Fruit fly (Drosophila melanogaster): Measurements from ENCODE around the gene ft.

The ft gene

DNA sequence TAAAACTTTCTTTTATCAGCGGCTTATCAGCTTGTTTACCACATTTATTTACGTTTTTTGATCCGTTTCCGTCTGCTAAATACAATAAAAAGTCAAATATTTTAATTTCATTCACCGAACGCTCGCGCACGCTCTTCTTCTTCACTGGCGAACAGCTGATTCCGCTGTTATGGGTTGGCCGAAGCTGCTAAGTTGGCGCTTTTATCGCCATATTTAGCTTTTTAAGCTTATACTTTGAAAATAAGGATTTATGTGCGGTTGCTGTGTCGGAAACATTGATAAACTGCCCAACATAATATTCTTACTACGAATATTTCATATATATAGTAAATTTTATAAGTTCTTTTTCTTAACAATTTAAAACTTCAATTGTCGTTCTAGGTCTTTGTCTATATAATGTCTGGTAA, 23.7 kb downstream of the ft start, which contains the start of gene Naprt:
TSS of gene Naprt (minus strand) at position 159 of the 407 bp plus-strand sequence.
- TF ChIP-seq CG8478 (optimal IDR thresholded peaks at IDR 0.05) (no peak), CTCF (optimal IDR thresholded peaks at IDR 0.05) (no peak)

DNA sequence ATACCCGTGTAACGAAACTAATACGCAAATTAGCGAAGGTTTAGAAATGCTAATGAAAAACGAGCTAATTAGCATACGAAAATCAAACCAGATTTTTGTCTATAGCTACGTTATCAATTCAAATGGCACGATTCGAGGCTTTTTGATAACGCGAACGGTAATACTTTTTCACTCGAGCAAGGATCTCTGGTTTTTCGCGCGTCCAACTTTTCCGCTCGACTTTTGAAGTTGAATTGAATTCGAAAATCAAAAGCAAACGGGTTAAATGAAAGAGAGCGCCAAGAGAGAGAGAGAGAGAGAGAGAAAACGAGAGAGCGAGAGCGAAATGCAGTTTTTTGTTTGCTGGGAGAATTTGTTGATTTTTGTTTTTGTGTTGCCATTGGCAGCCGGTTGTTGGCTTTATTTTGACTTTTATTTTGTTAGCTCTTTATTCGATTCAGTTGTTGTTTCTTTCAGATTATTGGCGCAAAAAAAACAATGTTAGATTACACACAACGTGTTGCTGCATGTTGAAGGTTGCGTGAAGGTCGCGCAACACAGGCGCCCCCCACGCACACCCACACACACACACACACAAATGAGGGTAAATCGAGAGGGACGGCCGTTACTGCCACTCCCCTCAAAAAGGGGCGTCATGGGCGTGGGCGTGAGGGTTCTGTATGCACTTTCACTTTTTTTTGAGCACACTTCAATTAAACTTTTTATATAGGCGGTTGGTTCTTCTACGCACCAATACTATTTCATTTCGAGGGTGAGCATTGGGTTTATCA, 24.3 kb downstream of the ft start:
- TF ChIP-seq CG8478 (optimal IDR thresholded peaks at IDR 0.05), result no peak
- no peak for TF ChIP-seq CTCF (optimal IDR thresholded peaks at IDR 0.05)

DNA sequence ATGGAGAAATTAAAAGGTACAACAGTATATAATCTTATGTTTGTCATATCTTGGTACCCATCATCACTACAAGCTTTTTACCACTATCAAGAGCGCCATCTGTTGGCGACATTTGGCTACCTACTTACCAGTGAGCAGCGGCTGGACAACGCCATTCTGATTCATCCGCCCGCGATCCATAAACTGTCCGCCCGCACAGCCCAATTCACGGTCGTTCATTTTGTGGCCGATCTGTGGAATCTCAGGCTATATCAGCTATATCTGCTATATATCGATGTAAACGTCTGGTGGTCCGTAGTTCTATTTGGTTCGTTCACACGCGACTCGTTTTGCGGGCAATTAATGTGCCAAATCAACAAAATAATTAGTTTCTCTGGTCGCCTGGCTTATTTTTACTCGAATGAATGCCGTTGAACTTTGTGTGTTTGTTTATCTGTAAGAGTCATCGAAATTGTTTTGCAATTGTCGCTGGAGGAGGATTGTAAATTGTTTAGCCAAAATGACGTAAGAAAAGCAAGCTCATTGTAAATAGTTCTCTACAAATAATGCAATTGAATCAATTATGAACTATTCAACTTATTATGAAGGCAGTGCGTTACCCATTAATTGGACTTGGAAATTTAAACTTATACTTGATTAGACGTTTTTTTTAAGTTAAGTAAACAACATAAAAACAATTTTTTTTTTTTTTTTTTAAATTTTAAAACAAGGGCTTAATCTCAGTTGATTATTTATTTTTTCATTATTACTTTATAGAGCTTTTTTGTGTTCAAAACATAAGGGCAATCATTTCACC, 25.1 kb downstream of the ft start:
- TF ChIP-seq CTCF (optimal IDR thresholded peaks at IDR 0.05) (peak; percentile 73 to 78), CG8478 (optimal IDR thresholded peaks at IDR 0.05) (no peak)

DNA sequence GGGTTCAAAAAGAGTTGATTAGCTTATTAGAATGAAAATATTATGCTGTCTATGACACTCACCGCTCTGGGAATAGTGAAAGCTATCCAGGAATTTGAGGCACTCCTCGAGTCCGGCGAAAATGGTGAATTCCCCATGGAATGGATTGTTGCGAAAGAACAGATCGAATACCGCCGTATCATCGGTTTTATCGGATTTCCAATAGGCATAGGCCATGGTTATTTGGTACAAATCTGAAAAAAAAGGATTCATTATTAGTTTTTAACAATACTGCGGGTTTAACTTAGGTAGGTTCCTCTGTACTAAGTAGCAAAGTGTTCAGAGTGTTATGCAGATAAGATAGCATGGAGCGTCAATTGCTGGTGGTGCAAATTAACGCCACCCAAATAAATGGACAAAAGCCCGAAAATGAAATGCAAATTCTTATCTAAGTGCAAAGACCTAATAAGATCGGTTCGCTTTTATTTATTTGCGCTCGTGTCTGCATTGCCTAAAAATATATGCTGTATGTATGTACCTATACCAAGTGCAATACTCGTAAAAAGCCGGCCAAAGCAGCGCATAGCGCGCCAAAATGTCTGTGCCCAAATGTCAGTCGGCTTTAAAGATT, 25.8 kb downstream of the ft start:
- TF ChIP-seq CTCF (optimal IDR thresholded peaks at IDR 0.05) (no peak), CG8478 (optimal IDR thresholded peaks at IDR 0.05) (no peak)

DNA sequence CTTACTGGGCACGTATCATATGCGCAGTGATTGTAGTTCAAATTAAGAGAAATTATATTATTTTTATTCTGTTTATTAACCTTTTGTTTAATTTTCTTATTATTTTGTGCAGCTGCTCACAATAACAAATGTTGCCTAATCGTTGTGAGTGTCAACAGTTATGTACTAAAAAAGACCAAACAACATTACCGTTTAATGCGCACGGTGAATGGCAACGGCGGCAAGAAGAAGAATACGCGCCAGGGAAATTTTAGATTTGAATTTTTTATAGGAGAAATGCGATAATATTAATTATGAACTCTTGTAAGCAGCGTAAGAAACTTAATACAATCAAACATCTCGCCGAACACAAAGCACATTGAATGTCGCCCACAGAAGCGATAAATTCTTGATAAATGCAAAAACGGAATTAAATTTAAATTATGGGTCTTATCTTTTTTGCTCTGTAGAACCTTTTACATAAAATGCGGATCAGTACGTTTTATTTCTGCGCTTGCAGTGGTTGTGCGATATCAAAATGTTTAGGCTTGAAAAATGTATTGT, 33.9 kb downstream of the ft start, which contains the start of the genes Tbcc and lectin-24Db:
TSS of gene Tbcc (minus strand) at position 163 of the 543 bp plus-strand sequence.
TSS of gene lectin-24Db (plus strand) at position 493 of the 543 bp plus-strand sequence.
- TF ChIP-seq CTCF (optimal IDR thresholded peaks at IDR 0.05), result no peak

DNA sequence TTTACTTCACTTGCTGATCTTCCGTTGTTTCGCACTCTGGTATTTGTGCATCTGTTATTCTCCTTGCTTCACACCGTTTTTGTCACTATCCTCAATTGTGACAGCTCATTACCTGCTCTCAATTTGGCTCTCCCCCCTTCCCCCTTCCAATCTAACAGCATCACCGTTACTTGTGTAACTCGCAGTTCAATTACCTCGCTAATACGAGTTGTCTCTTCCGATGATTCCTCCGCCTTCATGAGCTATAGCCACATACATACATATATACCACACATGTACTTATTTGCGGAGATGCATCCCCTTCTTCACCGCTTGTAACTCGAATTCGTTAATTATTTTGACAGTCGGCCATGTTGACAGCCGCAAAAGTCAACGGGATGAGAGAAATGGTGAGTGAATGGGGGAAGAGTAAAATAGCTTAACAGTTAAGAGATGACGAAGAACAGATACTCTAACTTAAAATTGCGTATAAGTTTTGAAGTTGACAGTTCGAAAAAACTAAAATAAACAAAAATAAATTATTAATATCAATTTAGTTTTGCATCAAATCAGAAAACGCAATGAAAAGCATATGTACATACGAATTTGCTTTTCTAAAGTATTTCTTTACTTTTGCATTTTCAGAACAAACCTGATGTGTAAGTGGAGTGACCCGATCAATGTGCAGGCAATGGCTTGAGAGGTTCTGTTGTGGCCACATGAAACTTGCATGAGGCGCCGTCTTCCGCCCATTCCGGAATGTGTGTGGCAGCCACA, 36.1 kb downstream of the ft start:
- no peak for TF ChIP-seq CG8478 (optimal IDR thresholded peaks at IDR 0.05)
- TF ChIP-seq CTCF (optimal IDR thresholded peaks at IDR 0.05), result no peak

DNA sequence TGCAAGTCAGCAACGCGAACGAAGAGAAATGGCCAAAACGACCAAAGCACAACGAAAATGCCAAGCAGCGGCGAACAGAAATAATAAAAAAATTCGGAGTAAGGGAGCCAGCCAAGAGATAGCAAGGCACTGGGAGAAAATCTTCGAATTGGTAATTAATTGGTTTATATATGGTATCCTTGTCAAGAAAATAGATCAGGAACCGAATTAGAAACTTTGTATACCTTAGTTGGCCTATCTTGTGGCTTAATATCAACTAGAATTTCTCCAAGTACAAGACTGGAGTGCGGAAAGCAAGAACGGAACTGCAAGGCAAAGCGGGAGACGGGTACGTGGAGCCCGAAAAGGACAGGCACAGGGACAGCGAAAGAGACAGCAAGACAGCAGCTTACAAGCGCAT, 41.6 kb downstream of the ft start:
- TF ChIP-seq CTCF (optimal IDR thresholded peaks at IDR 0.05) (no peak), CG8478 (optimal IDR thresholded peaks at IDR 0.05) (no peak)

DNA sequence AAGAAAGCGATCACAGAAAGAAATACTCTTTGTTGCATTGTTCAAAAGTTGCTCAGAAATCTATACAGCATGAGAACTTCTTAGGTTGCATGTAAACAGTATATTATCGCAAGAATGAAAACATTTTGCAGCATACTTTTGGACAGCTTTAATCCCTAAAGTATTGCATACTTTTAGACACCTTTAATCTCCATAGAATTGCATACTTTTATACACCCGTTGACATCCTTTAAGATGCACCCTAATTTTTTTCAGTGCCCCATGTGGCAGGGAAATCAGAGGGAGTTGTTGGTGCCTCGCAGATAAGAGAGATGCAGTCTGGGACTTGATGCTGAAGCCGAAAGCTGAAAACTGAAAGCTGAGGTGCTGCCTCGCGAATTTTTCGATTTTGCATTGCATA, 42.2 kb downstream of the ft start:
- TF ChIP-seq CG8478 (optimal IDR thresholded peaks at IDR 0.05), result no peak
- TF ChIP-seq CTCF (optimal IDR thresholded peaks at IDR 0.05), result no peak

DNA sequence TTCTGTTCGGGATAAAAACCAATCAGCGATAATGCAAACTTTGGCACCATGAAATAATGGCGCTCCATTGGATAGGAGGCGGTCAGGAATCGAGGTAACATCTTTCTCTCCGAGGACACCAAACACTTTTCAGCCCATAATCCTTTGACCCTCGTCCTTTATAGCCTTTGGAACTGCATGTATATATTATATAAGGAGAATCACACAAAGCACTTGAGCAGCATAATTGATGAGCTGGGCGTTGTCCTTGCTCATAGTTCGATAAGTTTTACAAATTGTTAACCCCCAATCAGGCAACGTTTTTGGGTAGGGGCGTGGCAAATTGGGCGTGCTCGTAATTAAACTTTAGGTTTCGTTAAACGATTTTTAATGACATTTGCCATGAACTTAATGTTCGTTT, 55.6 kb downstream of the ft start, which contains the start of gene Or24a:
TSS of gene Or24a (minus strand) at position 101 of the 400 bp plus-strand sequence.
- TF ChIP-seq CG8478 (optimal IDR thresholded peaks at IDR 0.05), result no peak
- no peak for TF ChIP-seq CTCF (optimal IDR thresholded peaks at IDR 0.05)

DNA sequence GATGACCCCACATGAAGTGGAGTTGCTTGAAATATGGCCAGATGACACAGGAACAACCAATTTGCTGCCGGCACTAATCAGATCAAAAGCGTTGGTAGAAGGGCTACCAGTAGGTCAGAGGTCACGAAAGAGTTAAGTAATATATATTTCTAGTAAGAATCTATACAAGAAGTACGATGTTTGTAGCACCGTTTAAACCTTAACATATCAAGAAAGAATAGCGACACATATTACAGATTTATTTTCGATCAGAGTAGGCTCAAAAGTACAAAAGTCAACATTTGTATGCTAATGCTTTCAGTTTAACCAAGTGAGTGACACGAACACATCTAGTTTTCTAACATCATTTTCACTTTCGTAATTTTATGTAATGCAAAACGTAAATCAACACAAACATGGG, 72.6 kb downstream of the ft start, which contains the start of gene CG2955:
TSS of gene CG2955 (plus strand) at position 301 of the 400 bp plus-strand sequence.
- TF ChIP-seq CG8478 (optimal IDR thresholded peaks at IDR 0.05) (no peak), CTCF (optimal IDR thresholded peaks at IDR 0.05) (no peak)

Measured in S2 (cell line).